Worm (Caenorhabditis elegans) whole organism, L4 larva: Measurements from ENCODE around the gene C27D6.1.
A peak's percentile ranks its signal among the peaks of the same experiment; 100 is the strongest.

ENCODE experiments used
- D1046.2 ChIP-seq: fragments of 200-800 bp; sonication (Bioruptor generic); IDR thresholded peaks from 2 replicates; pipeline ENCODE4 v1.3.6; 2022; ENCODE audit warnings: missing genetic modification characterization, missing compliant biosample characterization
- F26F4.8 ChIP-seq: fragments of 200-800 bp; sonication (Bioruptor generic); conservative IDR thresholded peaks from 2 replicates; pipeline ENCODE4 v1.3.6; 2022; ENCODE audit warnings: missing genetic modification characterization, missing compliant biosample characterization
- T26A8.4 ChIP-seq: fragments of 200-800 bp; sonication (Bioruptor generic); IDR thresholded peaks from 2 replicates; pipeline ENCODE4 v1.3.6; 2022; ENCODE audit warnings: missing genetic modification characterization, missing compliant biosample characterization
- ZK337.2 ChIP-seq: fragments of 200-800 bp; sonication (Bioruptor generic); IDR thresholded peaks from 2 replicates; pipeline ENCODE4 v1.3.6; 2022; ENCODE audit warnings: missing genetic modification reagents, missing genetic modification characterization, missing compliant biosample characterization
- aha-1 ChIP-seq: fragments of 150-350 bp; peaks from one replicate; lab custom pipeline; 2014; ENCODE audit warnings: missing biosample characterization, missing genetic modification characterization
- aly-2 ChIP-seq: sonication (generic microtip); optimal IDR thresholded peaks from 2 replicates; lab custom pipeline; 2018; ENCODE audit warnings: missing biosample characterization, missing genetic modification characterization
- arid-1 ChIP-seq: fragments of 200-800 bp; sonication (Bioruptor generic); conservative IDR thresholded peaks from 2 replicates; pipeline ENCODE4 v1.3.6; 2022; ENCODE audit warnings: missing genetic modification reagents, missing genetic modification characterization, missing compliant biosample characterization
- attf-4 ChIP-seq: sonication (generic microtip); optimal IDR thresholded peaks from 3 replicates; lab custom pipeline; 2017; ENCODE audit warnings: missing biosample characterization, missing genetic modification characterization
- ceh-28 ChIP-seq: fragments of 150-350 bp; optimal IDR thresholded peaks from 2 replicates; lab custom pipeline; 2014; ENCODE audit warnings: missing biosample characterization, missing genetic modification reagents, missing genetic modification characterization
- ceh-82 ChIP-seq: sonication (generic microtip); optimal IDR thresholded peaks from 2 replicates; lab custom pipeline; 2017; ENCODE audit warnings: missing biosample characterization, missing genetic modification characterization
- ces-1 ChIP-seq: fragments of 150-350 bp; sonication (generic microtip); optimal IDR thresholded peaks from 4 replicates; lab custom pipeline; 2014; ENCODE audit warnings: missing biosample characterization, missing genetic modification reagents, missing genetic modification characterization
- ctbp-1 ChIP-seq: fragments of 200-800 bp; sonication (Bioruptor generic); IDR thresholded peaks from 2 replicates; pipeline ENCODE4 v1.3.6; 2022; ENCODE audit warnings: missing genetic modification reagents, missing genetic modification characterization, missing compliant biosample characterization
- daf-12 ChIP-seq: fragments of 150-350 bp; optimal IDR thresholded peaks from 2 replicates; lab custom pipeline; 2014; ENCODE audit warnings: missing biosample characterization, missing genetic modification reagents, missing genetic modification characterization
- dmd-6 ChIP-seq: fragments of 200-800 bp; sonication (Bioruptor generic); IDR thresholded peaks from 2 replicates; pipeline ENCODE4 v1.3.6; 2022; ENCODE audit warnings: missing genetic modification reagents, missing genetic modification characterization, missing compliant biosample characterization
- hlh-11 ChIP-seq: fragments of 200-800 bp; sonication (Bioruptor generic); optimal IDR thresholded peaks from 2 replicates; lab custom pipeline; 2018; ENCODE audit warnings: mild to moderate bottlenecking, missing genetic modification characterization, missing compliant biosample characterization
- jun-1 ChIP-seq: fragments of 150-350 bp; optimal IDR thresholded peaks from 2 replicates; lab custom pipeline; 2014; ENCODE audit warnings: missing biosample characterization, missing genetic modification reagents, missing genetic modification characterization
- lim-7 ChIP-seq: fragments of 200-800 bp; sonication (Bioruptor generic); IDR thresholded peaks from 2 replicates; pipeline ENCODE4 v1.3.6; 2022; ENCODE audit warnings: missing genetic modification characterization, missing compliant biosample characterization
- lin-1 ChIP-seq: fragments of 200-800 bp; sonication (Bioruptor generic); IDR thresholded peaks from 2 replicates; pipeline ENCODE4 v1.3.6; 2022; ENCODE audit warnings: missing genetic modification reagents, missing genetic modification characterization, missing compliant biosample characterization
- lin-13 ChIP-seq: fragments of 150-350 bp; optimal IDR thresholded peaks from 2 replicates; lab custom pipeline; 2014; ENCODE audit warnings: missing biosample characterization, missing genetic modification reagents, missing genetic modification characterization
- lir-3 ChIP-seq: sonication (generic microtip); optimal IDR thresholded peaks from 2 replicates; lab custom pipeline; 2016; ENCODE audit warnings: mild to moderate bottlenecking, missing genetic modification characterization, missing compliant biosample characterization
- mep-1 ChIP-seq: fragments of 150-350 bp; sonication (generic microtip); optimal IDR thresholded peaks from 3 replicates; lab custom pipeline; 2014; ENCODE audit warnings: missing biosample characterization, missing genetic modification characterization
- mes-2 ChIP-seq: sonication (generic microtip); optimal IDR thresholded peaks from 2 replicates; lab custom pipeline; 2016; ENCODE audit warnings: missing genotype, mild to moderate bottlenecking, missing genetic modification characterization, missing compliant biosample characterization; ENCODE audit not compliant: poor library complexity, severe bottlenecking
- nhr-10 ChIP-seq: fragments of 150-350 bp; optimal IDR thresholded peaks from 2 replicates; lab custom pipeline; 2014; ENCODE audit warnings: missing biosample characterization, missing genetic modification characterization
- nhr-111 ChIP-seq: fragments of 200-800 bp; sonication (Bioruptor generic); optimal IDR thresholded peaks from 2 replicates; lab custom pipeline; 2018; ENCODE audit warnings: mild to moderate bottlenecking, missing genetic modification characterization, missing compliant biosample characterization
- nhr-25 ChIP-seq: sonication (generic microtip); optimal IDR thresholded peaks from 2 replicates; lab custom pipeline; 2017; ENCODE audit warnings: missing genetic modification characterization, mild to moderate bottlenecking, missing compliant biosample characterization, antibody characterized with exemption, moderate library complexity, borderline replicate concordance; ENCODE audit not compliant: insufficient read depth
- nhr-76 ChIP-seq: fragments of 150-350 bp; optimal IDR thresholded peaks from 2 replicates; lab custom pipeline; 2014; ENCODE audit warnings: missing biosample characterization, missing genetic modification characterization
- saeg-2 ChIP-seq: fragments of 200-800 bp; sonication (Bioruptor generic); IDR thresholded peaks from 2 replicates; pipeline ENCODE4 v1.3.6; 2022; ENCODE audit warnings: missing genetic modification reagents, missing genetic modification characterization, missing compliant biosample characterization
- sdz-12 ChIP-seq: fragments of 200-800 bp; sonication (Bioruptor generic); optimal IDR thresholded peaks from 2 replicates; lab custom pipeline; 2018; ENCODE audit warnings: mild to moderate bottlenecking, missing genetic modification characterization, missing compliant biosample characterization
- snpc-4 ChIP-seq: fragments of 150-350 bp; optimal IDR thresholded peaks from 2 replicates; lab custom pipeline; 2014; ENCODE audit warnings: missing biosample characterization, missing genetic modification characterization
- tag-97 ChIP-seq: fragments of 200-800 bp; sonication (Bioruptor generic); IDR thresholded peaks from 2 replicates; pipeline ENCODE4 v1.3.6; 2022; ENCODE audit warnings: missing genetic modification characterization, missing compliant biosample characterization
- tra-1 ChIP-seq: fragments of 200-800 bp; sonication (Bioruptor generic); IDR thresholded peaks from 2 replicates; pipeline ENCODE4 v1.3.6; 2022; ENCODE audit warnings: missing genetic modification reagents, missing genetic modification characterization, missing compliant biosample characterization
- unc-130 ChIP-seq: sonication (generic microtip); optimal IDR thresholded peaks from 2 replicates; lab custom pipeline; 2016; ENCODE audit warnings: missing genetic modification reagents, missing genetic modification characterization, missing compliant biosample characterization
- unc-39 ChIP-seq: sonication (generic microtip); optimal IDR thresholded peaks from 2 replicates; lab custom pipeline; 2017; ENCODE audit warnings: missing biosample characterization, missing genetic modification characterization
- zag-1 ChIP-seq: fragments of 150-350 bp; optimal IDR thresholded peaks from 2 replicates; lab custom pipeline; 2014; ENCODE audit warnings: missing biosample characterization, missing genetic modification characterization
- zfp-2 ChIP-seq: sonication (generic microtip); optimal IDR thresholded peaks from 2 replicates; lab custom pipeline; 2016; ENCODE audit warnings: mild to moderate bottlenecking, missing genetic modification characterization, missing compliant biosample characterization
- zfp-3 ChIP-seq: fragments of 200-800 bp; sonication (Bioruptor generic); conservative IDR thresholded peaks from 2 replicates; pipeline ENCODE4 v1.3.6; 2022; ENCODE audit warnings: missing genetic modification reagents, missing genetic modification characterization, missing compliant biosample characterization
- ztf-11 ChIP-seq: fragments of 150-350 bp; optimal IDR thresholded peaks from 2 replicates; lab custom pipeline; 2014; ENCODE audit warnings: missing biosample characterization, missing genetic modification characterization
- ztf-7 ChIP-seq: fragments of 150-350 bp; optimal IDR thresholded peaks from 2 replicates; lab custom pipeline; 2014; ENCODE audit warnings: missing biosample characterization, missing genetic modification characterization

The C27D6.1 gene

DNA sequence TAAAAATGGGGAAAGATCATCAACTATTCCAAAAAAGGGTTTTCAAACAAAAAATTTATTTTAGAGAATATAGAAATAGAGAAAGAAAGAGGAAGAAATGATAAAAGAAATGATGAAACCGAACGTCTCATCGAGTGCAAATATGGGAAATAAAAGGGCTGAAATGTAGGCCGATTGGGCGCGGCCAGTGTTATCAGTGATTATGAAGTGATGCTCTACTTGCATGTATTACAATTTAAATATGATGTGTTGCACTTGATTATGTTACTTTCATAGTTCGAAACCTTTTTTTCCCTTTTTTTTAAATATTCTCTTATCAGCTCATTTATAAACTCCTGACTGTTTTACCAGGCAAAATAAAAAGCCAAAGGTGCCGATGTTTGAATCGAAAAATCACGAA, 19.2 kb downstream of the C27D6.1 start (continued):
- TF ChIP-seq jun-1: peak; percentile 18
- no peak for TF ChIP-seq saeg-2
- peak; percentile 67 for TF ChIP-seq hlh-11 (tag; lab: Kevin White, UChicago)
- TF ChIP-seq lim-7: no peak
- TF ChIP-seq tag-97 (GFP tag; lab: Robert Waterston, UW): no peak
- TF ChIP-seq ztf-11 (tag; lab: Kevin White, UChicago): no peak
- TF ChIP-seq mes-2 (tag; lab: Kevin White, UChicago): no peak
- peak; percentile 40 for TF ChIP-seq aha-1 (tag; lab: Kevin White, UChicago)
- TF ChIP-seq dmd-6: peak; percentile 65
- TF ChIP-seq ceh-28 (tag; lab: Kevin White, UChicago): no peak
- no peak for TF ChIP-seq ceh-82 (tag; lab: Kevin White, UChicago)
- TF ChIP-seq ZK337.2 (GFP tag; lab: Robert Waterston, UW): no peak
- TF ChIP-seq ces-1 (GFP tag; lab: Kevin White, UChicago): no peak

- TF ChIP-seq aha-1 (tag; lab: Kevin White, UChicago): no peak
- no peak for TF ChIP-seq daf-12 (tag; lab: Kevin White, UChicago)
- TF ChIP-seq nhr-25 (tag; lab: Kevin White, UChicago): no peak
- TF ChIP-seq zfp-2 (tag; lab: Kevin White, UChicago): no peak
- TF ChIP-seq ceh-82 (tag; lab: Kevin White, UChicago): no peak
- no peak for TF ChIP-seq nhr-10
- TF ChIP-seq tag-97 (GFP tag; lab: Robert Waterston, UW): no peak
- no peak for TF ChIP-seq dmd-6
- TF ChIP-seq unc-130 (GFP tag; lab: Kevin White, UChicago): no peak
Observed at ce11 chrII:5194066-5194465, 21.5 kb downstream of the C27D6.1 start, which contains the start of gene msp-49. msp-49 (plus strand) TSS chrII:5194366.

- TF ChIP-seq attf-4 (tag; lab: Kevin White, UChicago): no peak
- no peak for TF ChIP-seq tra-1 (GFP tag; lab: Robert Waterston, UW)
- TF ChIP-seq ztf-7 (tag; lab: Kevin White, UChicago): no peak
- TF ChIP-seq nhr-111 (GFP tag; lab: Kevin White, UChicago): no peak
- TF ChIP-seq unc-39 (tag; lab: Kevin White, UChicago): no peak
- TF ChIP-seq sdz-12: no peak
- no peak for TF ChIP-seq zag-1
- no peak for TF ChIP-seq D1046.2 (GFP tag; lab: Robert Waterston, UW)
- TF ChIP-seq arid-1 (GFP tag; lab: Robert Waterston, UW): no peak
- TF ChIP-seq ctbp-1 (GFP tag; lab: Robert Waterston, UW): no peak
- TF ChIP-seq nhr-76 (tag; lab: Kevin White, UChicago): no peak
- TF ChIP-seq aly-2 (tag; lab: Kevin White, UChicago): no peak
- no peak for TF ChIP-seq lir-3
- TF ChIP-seq lin-1 (GFP tag; lab: Robert Waterston, UW): no peak
- TF ChIP-seq zfp-3 (GFP tag; lab: Robert Waterston, UW): no peak
Observed at ce11 chrII:5195504-5195903, 23.0 kb downstream of the C27D6.1 start, which contains the start of gene C34F11.5. C34F11.5 (plus strand) TSS chrII:5195804.

ce11 chrII:5199497-5199896, 26.9 kb downstream of the C27D6.1 start, which contains the start of gene msp-50:
msp-50 (plus strand) TSS chrII:5199797.
- TF ChIP-seq mep-1 (tag; lab: Kevin White, UChicago) (no peak), lin-13 (GFP tag; lab: Kevin White, UChicago) (no peak)
- TF ChIP-seq, all 104 proteins: peak for 0

- TF ChIP-seq snpc-4 (tag; lab: Kevin White, UChicago): peak; percentile 63
- TF ChIP-seq T26A8.4 (GFP tag; lab: Robert Waterston, UW): peak; percentile 36; the same call in 1 of the 2 replicates
- TF ChIP-seq F26F4.8: 0 out of 2 replicates have a peak, but pooled peaks have one; percentile 53
Observed at ce11 chrII:5200205-5200604, 27.7 kb downstream of the C27D6.1 start.
